Worm (Caenorhabditis elegans) whole organism, L4 larva: ENCODE data around the gene mml-1.
A peak's percentile ranks its signal among the peaks of the same experiment; 100 is the strongest.

ENCODE experiments used
- F26F4.8 ChIP-seq: fragments of 200-800 bp; sonication (Bioruptor generic); conservative IDR thresholded peaks from 2 replicates; pipeline ENCODE4 v1.3.6; 2022; ENCODE audit warnings: missing genetic modification characterization, missing compliant biosample characterization
- T20F7.1 ChIP-seq: fragments of 200-800 bp; sonication (Bioruptor generic); optimal IDR thresholded peaks from 2 replicates; lab custom pipeline; 2018; ENCODE audit warnings: mild to moderate bottlenecking, missing genetic modification characterization, missing compliant biosample characterization
- Y105C5A.15 ChIP-seq: fragments of 200-800 bp; sonication (Bioruptor generic); IDR thresholded peaks from 2 replicates; pipeline ENCODE4 v1.3.6; 2022; ENCODE audit warnings: missing genetic modification characterization, missing compliant biosample characterization
- aha-1 ChIP-seq: fragments of 150-350 bp; peaks from one replicate; lab custom pipeline; 2014; ENCODE audit warnings: missing biosample characterization, missing genetic modification characterization
- ama-1 ChIP-seq: fragments of 150-350 bp; optimal IDR thresholded peaks from 2 replicates; lab custom pipeline; 2014; ENCODE audit warnings: inconsistent platforms, mixed read lengths
- ceh-20 ChIP-seq: fragments of 200-800 bp; sonication (Bioruptor generic); IDR thresholded peaks from 2 replicates; pipeline ENCODE4 v1.3.6; 2022; ENCODE audit warnings: missing genetic modification reagents, missing genetic modification characterization, missing compliant biosample characterization
- ceh-28 ChIP-seq: fragments of 150-350 bp; optimal IDR thresholded peaks from 2 replicates; lab custom pipeline; 2014; ENCODE audit warnings: missing biosample characterization, missing genetic modification reagents, missing genetic modification characterization
- ctbp-1 ChIP-seq: fragments of 200-800 bp; sonication (Bioruptor generic); IDR thresholded peaks from 2 replicates; pipeline ENCODE4 v1.3.6; 2022; ENCODE audit warnings: missing genetic modification reagents, missing genetic modification characterization, missing compliant biosample characterization
- daf-16 ChIP-seq, 3 experiments: sonication (generic microtip); optimal IDR thresholded peaks; 2 replicates each; lab custom pipeline; 2016 to 2017; ENCODE audit warnings: missing genetic modification characterization in 3 of 3, missing genetic modification reagents in 3 of 3, mild to moderate bottlenecking in 2 of 3, missing compliant biosample characterization in 2 of 3, missing biosample characterization in 1 of 3, moderate library complexity in 1 of 3
- daf-19 ChIP-seq: fragments of 200-800 bp; sonication (Bioruptor generic); conservative IDR thresholded peaks from 2 replicates; pipeline ENCODE4 v1.3.6; 2022; ENCODE audit warnings: missing genetic modification characterization, missing compliant biosample characterization
- dmd-9 ChIP-seq: fragments of 200-800 bp; sonication (Bioruptor generic); IDR thresholded peaks from 2 replicates; pipeline ENCODE4 v1.3.6; 2022; ENCODE audit warnings: missing genetic modification reagents, missing genetic modification characterization, missing compliant biosample characterization
- dpl-1 ChIP-seq: fragments of 150-350 bp; optimal IDR thresholded peaks from 2 replicates; lab custom pipeline; 2014; ENCODE audit warnings: missing biosample characterization, missing genetic modification reagents, missing genetic modification characterization
- dve-1 ChIP-seq: sonication (generic microtip); optimal IDR thresholded peaks from 2 replicates; lab custom pipeline; 2017; ENCODE audit warnings: antibody characterized with exemption, mild to moderate bottlenecking, missing genetic modification characterization, missing compliant biosample characterization; ENCODE audit not compliant: insufficient read depth
- gei-8 ChIP-seq: fragments of 200-800 bp; sonication (Bioruptor generic); optimal IDR thresholded peaks from 2 replicates; lab custom pipeline; 2018; ENCODE audit warnings: mild to moderate bottlenecking, missing genetic modification characterization, missing compliant biosample characterization
- hif-1 ChIP-seq, 2 experiments: sonication (generic microtip); optimal IDR thresholded peaks; 2 replicates each; lab custom pipeline; 2016 to 2017; ENCODE audit warnings: missing compliant biosample characterization in 2 of 2, missing genetic modification characterization in 2 of 2, missing genetic modification reagents in 2 of 2, missing genotype in 2 of 2, mild to moderate bottlenecking in 1 of 2
- hlh-11 ChIP-seq: fragments of 200-800 bp; sonication (Bioruptor generic); optimal IDR thresholded peaks from 2 replicates; lab custom pipeline; 2018; ENCODE audit warnings: mild to moderate bottlenecking, missing genetic modification characterization, missing compliant biosample characterization
- hlh-30 ChIP-seq: sonication (generic microtip); optimal IDR thresholded peaks from 2 replicates; lab custom pipeline; 2017; ENCODE audit warnings: antibody characterized with exemption, mild to moderate bottlenecking, missing genetic modification characterization, missing compliant biosample characterization; ENCODE audit not compliant: insufficient read depth
- lin-13 ChIP-seq: fragments of 150-350 bp; optimal IDR thresholded peaks from 2 replicates; lab custom pipeline; 2014; ENCODE audit warnings: missing biosample characterization, missing genetic modification reagents, missing genetic modification characterization
- lin-38 ChIP-seq: fragments of 200-800 bp; sonication (Bioruptor generic); IDR thresholded peaks from 2 replicates; pipeline ENCODE4 v1.3.6; 2022; ENCODE audit warnings: missing genetic modification reagents, missing genetic modification characterization, missing compliant biosample characterization
- lin-39 ChIP-seq: fragments of 150-350 bp; optimal IDR thresholded peaks from 2 replicates; lab custom pipeline; 2014; ENCODE audit warnings: missing biosample characterization, missing genetic modification reagents, missing genetic modification characterization
- lir-3 ChIP-seq: sonication (generic microtip); optimal IDR thresholded peaks from 2 replicates; lab custom pipeline; 2016; ENCODE audit warnings: mild to moderate bottlenecking, missing genetic modification characterization, missing compliant biosample characterization
- lsy-2 ChIP-seq, 2 experiments: fragments of 150-350 bp in 1 of 2; sonication (generic microtip) in 1 of 2; optimal IDR thresholded peaks; 2 replicates each; lab custom pipeline; 2014 to 2017; ENCODE audit warnings: missing biosample characterization in 2 of 2, missing genetic modification characterization in 2 of 2
- mdl-1 ChIP-seq, 2 experiments: fragments of 150-350 bp in 1 of 2; sonication (generic microtip) in 1 of 2; optimal IDR thresholded peaks; 2 replicates each; lab custom pipeline; 2014 to 2017; ENCODE audit warnings: missing biosample characterization in 2 of 2, missing genetic modification characterization in 2 of 2
- mep-1 ChIP-seq: fragments of 150-350 bp; sonication (generic microtip); optimal IDR thresholded peaks from 3 replicates; lab custom pipeline; 2014; ENCODE audit warnings: missing biosample characterization, missing genetic modification characterization
- mes-2 ChIP-seq: sonication (generic microtip); optimal IDR thresholded peaks from 2 replicates; lab custom pipeline; 2016; ENCODE audit warnings: missing genotype, mild to moderate bottlenecking, missing genetic modification characterization, missing compliant biosample characterization; ENCODE audit not compliant: poor library complexity, severe bottlenecking
- mxl-2 ChIP-seq: fragments of 200-800 bp; sonication (Bioruptor generic); conservative IDR thresholded peaks from 2 replicates; pipeline ENCODE4 v1.3.6; 2022; ENCODE audit warnings: missing genetic modification reagents, missing genetic modification characterization, missing compliant biosample characterization
- nhr-28 ChIP-seq: fragments of 150-350 bp; optimal IDR thresholded peaks from 2 replicates; lab custom pipeline; 2014; ENCODE audit warnings: missing biosample characterization, missing genetic modification characterization
- nhr-48 ChIP-seq: sonication (generic microtip); optimal IDR thresholded peaks from 2 replicates; lab custom pipeline; 2016; ENCODE audit warnings: mild to moderate bottlenecking, missing genetic modification characterization, missing compliant biosample characterization
- nhr-6 ChIP-seq: fragments of 150-350 bp; optimal IDR thresholded peaks from 2 replicates; lab custom pipeline; 2014; ENCODE audit warnings: missing biosample characterization, missing genetic modification characterization
- snpc-4 ChIP-seq: fragments of 150-350 bp; optimal IDR thresholded peaks from 2 replicates; lab custom pipeline; 2014; ENCODE audit warnings: missing biosample characterization, missing genetic modification characterization
- unc-62 ChIP-seq, 3 experiments: fragments of 150-350 bp in 1 of 3; sonication (generic microtip); optimal IDR thresholded peaks in 2 of 3; peaks in 1 of 3; 1 replicate in 1 of 3; 2 replicates in 2 of 3; lab custom pipeline; 2014 to 2017; ENCODE audit warnings: missing biosample characterization in 3 of 3, missing genetic modification characterization in 3 of 3, missing genetic modification reagents in 3 of 3, missing genotype in 1 of 3
- zip-11 ChIP-seq: fragments of 200-800 bp; sonication (Bioruptor generic); IDR thresholded peaks from 2 replicates; pipeline ENCODE4 v1.3.6; 2022; ENCODE audit warnings: missing genetic modification characterization, missing compliant biosample characterization

mml-1 gene

DNA sequence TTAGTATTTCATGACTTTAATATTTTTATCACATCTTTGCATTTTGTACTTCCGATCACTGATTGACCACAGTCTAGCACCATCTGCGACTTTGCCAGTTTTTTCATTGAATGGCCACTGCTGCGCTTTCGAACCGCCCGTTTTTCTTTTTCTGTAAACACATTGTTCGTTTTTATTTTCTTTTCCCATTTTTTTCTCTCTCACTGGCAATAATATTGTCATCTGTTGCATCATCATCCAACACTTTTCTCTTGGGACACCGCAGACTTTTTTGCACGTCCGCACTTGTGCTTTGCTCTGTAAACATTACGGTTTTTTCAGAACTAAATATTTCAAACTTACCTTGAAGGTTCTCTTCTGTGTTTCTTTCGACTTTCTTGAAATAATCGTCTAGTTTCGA is 15.9 kb downstream of the mml-1 start (continued):
- no peak for TF ChIP-seq lin-38 (GFP tag; lab: Robert Waterston, UW)
- TF ChIP-seq mdl-1 (tag; optimal IDR thresholded peaks at IDR 0.05; lab: Kevin White, UChicago) = no peak
- TF ChIP-seq unc-62 (GFP tag; optimal IDR thresholded peaks at IDR 0.05 in 1 of 2; lab: Kevin White, UChicago) = no peak
- TF ChIP-seq unc-62 (tag; optimal IDR thresholded peaks at IDR 0.05; lab: Kevin White, UChicago) = no peak

DNA sequence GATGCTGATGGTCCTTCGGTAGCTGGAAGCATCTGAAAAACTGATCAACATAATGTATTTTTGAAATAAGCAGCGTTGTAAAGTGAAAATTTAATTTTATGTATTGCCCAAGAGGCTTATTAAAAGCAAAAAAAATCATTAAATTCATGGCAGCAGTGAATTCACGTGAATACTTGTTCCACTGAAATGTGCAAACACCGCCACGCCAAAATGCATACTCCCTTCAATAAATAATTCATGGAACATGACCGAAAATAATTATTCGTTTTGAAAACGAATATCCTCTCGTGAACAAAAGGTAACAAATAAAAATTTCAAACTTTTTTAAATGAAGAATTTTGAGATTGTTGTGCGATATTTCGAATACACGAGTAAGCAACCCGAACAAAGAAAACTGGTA is 17.2 kb downstream of the mml-1 start, which contains the start of gene F08F8.10:
Gene F08F8.10, minus strand, starts transcription at position 38 of the 400 bp plus-strand sequence.
- TF ChIP-seq nhr-28 = peak; percentile 31
- TF ChIP-seq lin-38 (GFP tag; lab: Robert Waterston, UW) = peak; percentile 56
- no peak for TF ChIP-seq ceh-28 (tag; lab: Kevin White, UChicago)
- TF ChIP-seq T20F7.1 (GFP tag; lab: Kevin White, UChicago) = peak; percentile 54
- TF ChIP-seq mes-2 (tag; lab: Kevin White, UChicago) = peak; percentile 71
- peak; percentile 25 for TF ChIP-seq dve-1 (tag; lab: Kevin White, UChicago)
- no peak for TF ChIP-seq gei-8 (GFP tag; lab: Kevin White, UChicago)
- peak in 1 of 2 experiments; percentile 81 for TF ChIP-seq unc-62 (GFP tag; optimal IDR thresholded peaks at IDR 0.05 in 1 of 2; lab: Kevin White, UChicago)
- TF ChIP-seq unc-62 (tag; optimal IDR thresholded peaks at IDR 0.05; lab: Kevin White, UChicago) = no peak
- TF ChIP-seq dmd-9 = no peak
- no peak for TF ChIP-seq F26F4.8 (GFP tag; lab: Robert Waterston, UW)
- peak; percentile 28 for TF ChIP-seq nhr-6 (tag; lab: Kevin White, UChicago)
- TF ChIP-seq dpl-1 = peak; percentile 62
- no peak for TF ChIP-seq zip-11 (GFP tag; lab: Robert Waterston, UW)
- no peak for TF ChIP-seq lin-39
- TF ChIP-seq hif-1 (tag; optimal IDR thresholded peaks at IDR 0.05; lab: Kevin White, UChicago) = peak in 1 of 2 experiments; percentile 11
- no peak for TF ChIP-seq snpc-4 (tag; lab: Kevin White, UChicago)
- peak in 1 of 2 experiments; percentile 67 for TF ChIP-seq lsy-2 (tag; optimal IDR thresholded peaks at IDR 0.05; lab: Kevin White, UChicago)
- 0 out of 2 replicates have a peak, but pooled peaks have one; percentile 15 for TF ChIP-seq ctbp-1 (GFP tag; lab: Robert Waterston, UW)
- 0 out of 2 replicates have a peak, but pooled peaks have one; percentile 38 for TF ChIP-seq daf-19 (GFP tag; lab: Robert Waterston, UW)
- TF ChIP-seq mdl-1 (tag; optimal IDR thresholded peaks at IDR 0.05; lab: Kevin White, UChicago) = peak in 1 of 2 experiments; percentile 14
- TF ChIP-seq hlh-11 (tag; lab: Kevin White, UChicago) = peak; percentile 4
- TF ChIP-seq hlh-30 (tag; lab: Kevin White, UChicago) = peak; percentile 91
- TF ChIP-seq nhr-48 (tag; lab: Kevin White, UChicago) = no peak
- no peak for TF ChIP-seq ceh-20
- no peak for TF ChIP-seq mxl-2 (GFP tag; lab: Robert Waterston, UW)
- no peak for TF ChIP-seq lin-13
- no peak for TF ChIP-seq daf-16 (GFP tag; optimal IDR thresholded peaks at IDR 0.05; lab: Kevin White, UChicago)
- peak; percentile 19 for TF ChIP-seq daf-16 (tag; optimal IDR thresholded peaks at IDR 0.05; lab: Kevin White, UChicago)

DNA sequence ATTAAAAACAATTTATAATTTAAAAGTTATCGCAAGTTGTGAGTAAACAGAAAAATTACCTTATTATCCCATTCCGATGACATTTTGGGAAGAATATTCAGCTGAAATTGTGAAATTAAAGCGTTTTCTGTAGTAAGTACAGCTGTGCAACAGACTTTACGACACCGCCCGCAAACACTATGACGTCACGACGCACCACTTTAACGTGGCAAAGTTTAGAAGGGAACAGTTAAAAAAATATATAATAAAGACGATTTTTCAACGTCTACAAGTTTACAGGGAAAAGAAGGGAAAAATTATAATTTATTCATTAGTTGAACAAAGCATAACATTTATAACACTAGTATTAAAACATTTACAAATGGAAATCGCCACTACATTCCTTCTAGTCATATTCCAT is 20.7 kb downstream of the mml-1 start, which contains the start of gene F08F8.9:
Gene F08F8.9, minus strand, starts transcription at position 101 of the 400 bp plus-strand sequence.
- TF ChIP-seq dve-1 (tag; lab: Kevin White, UChicago) (peak; percentile 35), aha-1 (tag; lab: Kevin White, UChicago) (peak; percentile 81), lir-3 (no peak), mep-1 (no peak)

DNA sequence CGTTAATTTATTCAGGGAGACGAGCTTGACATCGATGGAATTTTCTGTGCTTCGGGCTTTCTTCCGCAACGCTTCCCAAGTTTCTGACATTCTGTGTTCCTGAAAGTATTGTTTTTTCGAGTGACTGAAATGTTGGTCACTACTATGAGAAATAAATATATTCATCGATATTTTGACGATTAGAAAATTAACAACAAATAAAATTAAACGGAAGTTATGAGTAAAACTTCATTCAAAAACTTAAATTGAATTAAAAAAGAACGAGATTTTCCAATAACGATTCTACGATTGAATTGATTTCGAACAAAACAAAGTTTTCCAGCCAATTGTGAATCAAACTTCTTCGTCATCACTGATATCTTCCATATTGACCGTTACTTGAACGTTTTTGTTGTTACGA is 25.5 kb downstream of the mml-1 start, which contains the start of gene gos-28:
Gene gos-28, minus strand, starts transcription at position 101 of the 400 bp plus-strand sequence.
- peak; percentile 16 for TF ChIP-seq ama-1 (lab: Kevin White, UChicago)
- TF ChIP-seq Y105C5A.15 (GFP tag; lab: Robert Waterston, UW) = no peak
